Worm (Caenorhabditis elegans) whole organism, mixed stage, embryonic: Measurements from ENCODE around the gene srx-113.

Experiments
- elt-3 ChIP-seq: fragments of 150-350 bp; optimal IDR thresholded peaks from 2 replicates; lab custom pipeline; 2014; ENCODE audit warnings: missing biosample characterization, missing genetic modification characterization
- lin-13 ChIP-seq: fragments of 150-350 bp; optimal IDR thresholded peaks from 2 replicates; lab custom pipeline; 2014; ENCODE audit warnings: missing biosample characterization, missing genetic modification characterization
- nhr-2 ChIP-seq: fragments of 150-350 bp; optimal IDR thresholded peaks from 2 replicates; lab custom pipeline; 2014; ENCODE audit warnings: missing biosample characterization, missing genetic modification characterization
- nhr-237 ChIP-seq: fragments of 150-350 bp; optimal IDR thresholded peaks from 2 replicates; lab custom pipeline; 2014; ENCODE audit warnings: missing biosample characterization, missing genetic modification characterization
- unc-62 ChIP-seq: fragments of 150-350 bp; optimal IDR thresholded peaks from 2 replicates; lab custom pipeline; 2014; ENCODE audit warnings: missing biosample characterization, missing genetic modification reagents, missing genetic modification characterization
- ztf-11 ChIP-seq: fragments of 150-350 bp; optimal IDR thresholded peaks from 2 replicates; lab custom pipeline; 2014; ENCODE audit warnings: missing biosample characterization, missing genetic modification characterization

DNA sequence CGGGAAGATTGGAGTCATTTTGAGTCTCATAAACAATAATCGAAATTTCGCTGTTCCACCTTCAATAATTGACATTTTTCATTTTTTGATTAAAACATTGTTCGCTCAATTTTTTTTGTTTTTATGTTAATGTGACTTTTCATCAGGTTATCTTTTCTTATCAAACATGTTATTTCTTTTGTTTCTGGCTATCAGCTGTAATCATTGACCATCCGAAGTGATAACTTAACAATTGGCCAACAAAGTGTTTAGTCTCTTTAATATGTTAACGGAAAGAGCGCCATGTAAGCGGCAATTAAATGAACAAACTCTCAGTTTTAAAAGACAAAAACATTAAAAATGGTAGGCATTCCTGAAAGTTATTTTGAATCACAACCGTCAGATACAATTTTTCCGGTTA lies 2.1 kb upstream of the srx-113 start:
- no peak for TF ChIP-seq elt-3
- no peak for TF ChIP-seq unc-62 (GFP tag; lab: Kevin White, UChicago)
- TF ChIP-seq nhr-2 (tag; lab: Kevin White, UChicago), result no peak
- no peak for TF ChIP-seq ztf-11 (tag; lab: Kevin White, UChicago)
- no peak for TF ChIP-seq nhr-237
- no peak for TF ChIP-seq lin-13
